Fruit fly (Drosophila melanogaster): ENCODE data around the gene CG31342.

DNA sequence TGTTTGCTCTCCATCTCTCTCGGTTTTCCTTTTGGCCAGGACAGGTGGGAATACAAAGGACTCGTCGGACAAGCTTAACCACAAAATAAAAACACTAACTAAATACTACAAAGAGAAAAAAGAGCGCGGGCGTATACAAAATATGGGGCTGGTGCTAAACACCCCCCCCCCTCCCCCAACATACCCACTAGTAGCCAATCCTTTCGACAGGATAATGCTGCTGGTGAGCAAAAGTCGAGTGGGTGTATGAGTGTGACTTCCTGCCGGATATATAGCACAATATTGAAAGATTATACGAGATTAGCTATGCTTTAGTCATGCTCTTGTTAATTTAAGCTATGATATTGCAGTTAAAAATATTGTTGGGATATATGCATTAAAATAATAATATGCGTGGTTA, 10.6 kb upstream of the CG31342 start:
- TF ChIP-seq Jra (GFP tag; optimal IDR thresholded peaks at IDR 0.05) (no peak), pan (optimal IDR thresholded peaks at IDR 0.05) (no peak), Hr78 (GFP tag; optimal IDR thresholded peaks at IDR 0.05) (no peak), Abd-B (GFP tag; optimal IDR thresholded peaks at IDR 0.05) (no peak), fru (GFP tag; optimal IDR thresholded peaks at IDR 0.05) (no peak), psq (GFP tag; optimal IDR thresholded peaks at IDR 0.05) (no peak), lola (GFP tag; optimal IDR thresholded peaks at IDR 0.05) (no peak), rgr (GFP tag; optimal IDR thresholded peaks at IDR 0.05) (no peak)
